Fruit fly (Drosophila melanogaster): ENCODE data around the gene snRNP-U1-C.

Gene snRNP-U1-C

DNA sequence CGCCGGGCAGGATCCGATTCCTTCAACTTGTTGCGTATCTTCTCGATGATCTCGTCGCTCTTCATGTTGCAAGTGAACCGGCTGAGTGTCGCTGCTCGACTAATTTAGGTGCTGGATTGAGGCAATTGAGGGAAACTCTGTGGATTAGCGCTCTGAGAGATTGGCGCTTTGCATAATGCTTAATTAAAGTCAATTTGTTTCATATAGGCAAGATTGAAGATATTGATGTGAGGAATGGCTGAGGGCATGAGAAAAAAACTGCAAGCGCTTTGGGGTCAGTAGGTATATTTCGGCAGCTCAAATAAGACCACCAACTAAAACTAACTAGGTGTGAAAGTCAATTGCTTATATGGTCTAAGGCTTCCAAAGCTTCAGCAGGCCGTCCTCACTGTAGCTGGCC lies 4.7 kb downstream of the snRNP-U1-C start, which contains the start of gene euc:
Gene euc (minus strand): TSS at position 101 of the 400 bp plus-strand sequence.
- no peak for TF ChIP-seq CG9215 (GFP tag; IDR thresholded peaks at IDR 0.05)
- TF ChIP-seq Asciz (GFP tag; optimal IDR thresholded peaks at IDR 0.05), result no peak
- peak; percentile 35 for TF ChIP-seq Ets65A (GFP tag)

DNA sequence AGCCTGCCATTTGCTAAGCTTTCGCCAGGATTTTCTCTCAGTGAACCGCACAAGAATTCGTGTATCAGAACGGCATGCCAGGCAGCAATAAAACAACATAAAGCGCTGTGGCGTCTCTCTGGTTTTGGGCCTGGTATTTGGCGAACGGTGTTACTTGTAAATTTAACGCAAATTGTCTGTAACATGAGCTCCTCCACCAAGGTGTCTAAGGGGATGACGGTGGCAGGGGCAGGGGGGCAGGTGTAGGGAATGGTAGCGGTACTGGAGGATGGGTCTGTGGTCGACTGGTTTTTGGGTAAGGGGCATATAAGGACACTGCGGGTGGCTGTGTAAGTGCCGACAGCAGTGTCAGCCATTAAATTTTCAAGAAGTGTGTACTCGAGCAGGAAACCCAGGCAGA lies 18.6 kb downstream of the snRNP-U1-C start:
- TF ChIP-seq jumu (GFP tag; optimal IDR thresholded peaks at IDR 0.05), result no peak
- TF ChIP-seq CG11456 (GFP tag; IDR thresholded peaks at IDR 0.05), result 0 out of 3 replicates have a peak, but pooled peaks have one; percentile 31
- no peak for TF ChIP-seq CG17802 (tag; optimal IDR thresholded peaks at IDR 0.05)
- no peak for TF ChIP-seq CG17385 (GFP tag; optimal IDR thresholded peaks at IDR 0.05)
- peak; percentile 71 for TF ChIP-seq Ets65A (GFP tag)
- no peak for TF ChIP-seq Kr (GFP tag; optimal IDR thresholded peaks at IDR 0.05)
- no peak for TF ChIP-seq fd64A (GFP tag; optimal IDR thresholded peaks at IDR 0.05)
- no peak for TF ChIP-seq toy (GFP tag; IDR thresholded peaks at IDR 0.05)
- TF ChIP-seq Spps (tag; optimal IDR thresholded peaks at IDR 0.05), result no peak
- TF ChIP-seq mirr (GFP tag; optimal IDR thresholded peaks at IDR 0.05), result peak; percentile 51
- no peak for TF ChIP-seq CG9797 (GFP tag; optimal IDR thresholded peaks at IDR 0.05)
- peak; percentile 73 for TF ChIP-seq abd-A (tag; optimal IDR thresholded peaks at IDR 0.05)
- no peak for TF ChIP-seq CG13123 (GFP tag; optimal IDR thresholded peaks at IDR 0.05)
- TF ChIP-seq Doc2 (GFP tag; IDR thresholded peaks at IDR 0.05), result no peak
- no peak for TF ChIP-seq CG33213 (GFP tag; optimal IDR thresholded peaks at IDR 0.05)
- TF ChIP-seq seq (GFP tag; IDR thresholded peaks at IDR 0.05), result no peak
- no peak for TF ChIP-seq pzg (GFP tag; optimal IDR thresholded peaks at IDR 0.05)
- TF ChIP-seq pfk (GFP tag; optimal IDR thresholded peaks at IDR 0.05), result no peak
- no peak for TF ChIP-seq Jarid2 (GFP tag; optimal IDR thresholded peaks at IDR 0.05)
- no peak for TF ChIP-seq CG1024 (GFP tag; IDR thresholded peaks at IDR 0.05)
- TF ChIP-seq rib (GFP tag; IDR thresholded peaks at IDR 0.05), result no peak
- TF ChIP-seq Adf1 (GFP tag; IDR thresholded peaks at IDR 0.05), result no peak
- no peak for TF ChIP-seq Atf-2 (GFP tag; optimal IDR thresholded peaks at IDR 0.05)
- no peak for TF ChIP-seq Six4 (GFP tag; optimal IDR thresholded peaks at IDR 0.05)
- no peak for TF ChIP-seq Abd-B (GFP tag; optimal IDR thresholded peaks at IDR 0.05)
- TF ChIP-seq fu2 (GFP tag; optimal IDR thresholded peaks at IDR 0.05), result no peak
- TF ChIP-seq corto (GFP tag; optimal IDR thresholded peaks at IDR 0.05), result no peak
- no peak for TF ChIP-seq CG15601 (tag; optimal IDR thresholded peaks at IDR 0.05)
- TF ChIP-seq Scr (GFP tag; IDR thresholded peaks at IDR 0.05; ENCODE audit: partially characterized antibody), result no peak

DNA sequence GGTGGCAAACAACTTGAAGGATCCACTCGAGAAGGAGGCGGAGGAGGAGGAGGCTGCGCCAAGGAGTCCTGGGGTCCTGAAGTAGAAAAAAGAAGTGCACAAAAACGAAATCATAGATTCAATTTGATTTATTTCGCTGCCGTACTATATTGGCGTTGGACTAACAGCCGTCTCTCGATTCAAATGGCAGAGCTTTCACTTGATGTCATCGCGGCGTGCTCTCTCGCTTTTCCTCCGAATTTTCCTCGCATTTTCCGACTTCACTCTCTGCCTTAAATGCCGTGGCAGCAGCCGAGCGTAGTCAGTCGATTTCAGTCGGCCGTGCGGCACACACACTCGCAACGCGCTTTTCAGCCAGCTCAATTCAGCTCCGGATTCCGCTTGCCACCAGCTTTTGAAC lies 33.6 kb downstream of the snRNP-U1-C start, which contains the start of gene CG43732:
Gene CG43732 (plus strand): TSS at position 301 of the 400 bp plus-strand sequence.
- no peak for TF ChIP-seq CG1024 (GFP tag; IDR thresholded peaks at IDR 0.05)
- TF ChIP-seq hbn (GFP tag; IDR thresholded peaks at IDR 0.05; ENCODE audit: partially characterized antibody), result no peak
- no peak for TF ChIP-seq btn (GFP tag; optimal IDR thresholded peaks at IDR 0.05)
- TF ChIP-seq Deaf1 (tag; optimal IDR thresholded peaks at IDR 0.05), result peak; percentile 78
- TF ChIP-seq GATAe (GFP tag; conservative IDR thresholded peaks at IDR 0.05), result no peak
- no peak for TF ChIP-seq Hmx (GFP tag; optimal IDR thresholded peaks at IDR 0.05)
- peak; percentile 70 for TF ChIP-seq Ets65A (GFP tag)
- TF ChIP-seq Hr3 (GFP tag; optimal IDR thresholded peaks at IDR 0.05), result no peak
- no peak for TF ChIP-seq TFAM (GFP tag; optimal IDR thresholded peaks at IDR 0.05)
- TF ChIP-seq pum (GFP tag; optimal IDR thresholded peaks at IDR 0.05), result no peak
- TF ChIP-seq abd-A (tag; optimal IDR thresholded peaks at IDR 0.05), result peak; percentile 8
- TF ChIP-seq twi (tag; optimal IDR thresholded peaks at IDR 0.05), result no peak
- TF ChIP-seq vnd (GFP tag; IDR thresholded peaks at IDR 0.05; ENCODE audit: partially characterized antibody), result no peak
- TF ChIP-seq CG16779 (GFP tag; IDR thresholded peaks at IDR 0.05), result 0 out of 2 replicates have a peak, but pooled peaks have one; percentile 10
- no peak for TF ChIP-seq CG5180 (GFP tag; optimal IDR thresholded peaks at IDR 0.05)
- TF ChIP-seq ap (GFP tag; IDR thresholded peaks at IDR 0.05), result no peak
- no peak for TF ChIP-seq CG14441 (GFP tag; IDR thresholded peaks at IDR 0.05)
- no peak for TF ChIP-seq fd96Cb (tag; optimal IDR thresholded peaks at IDR 0.05)
- peak in 1 of 2 experiments; percentile 14 for TF ChIP-seq Trl (optimal IDR thresholded peaks at IDR 0.05)
- TF ChIP-seq Trl (GFP tag; optimal IDR thresholded peaks at IDR 0.05), result no peak
- no peak for TF ChIP-seq Nf-YC (tag; optimal IDR thresholded peaks at IDR 0.05)
- TF ChIP-seq CG14014 (GFP tag; IDR thresholded peaks at IDR 0.05), result no peak
- TF ChIP-seq Atf6 (GFP tag; IDR thresholded peaks at IDR 0.05), result no peak

All from whole organism, embryonic.